Fruit fly (Drosophila melanogaster) whole organism, embryonic: ENCODE data around the gene mRpL10.

Experiments
- Ada2b ChIP-seq: fragments of 200-800 bp; sonication (Bioruptor generic); IDR thresholded peaks from 2 replicates; pipeline ENCODE4 v1.3.6; 2022; ENCODE audit warnings: missing biosample characterization, missing genetic modification characterization
- CG1024 ChIP-seq: fragments of 200-800 bp; sonication (Bioruptor generic); IDR thresholded peaks from 2 replicates; pipeline ENCODE4 v1.3.6; 2022; ENCODE audit warnings: missing biosample characterization, missing genetic modification characterization
- CG10366 ChIP-seq: fragments of 200-800 bp; sonication (Bioruptor generic); IDR thresholded peaks from 2 replicates; pipeline ENCODE4 v1.3.6; 2022; ENCODE audit warnings: missing biosample characterization, missing genetic modification characterization
- CG13287 ChIP-seq: fragments of 200-800 bp; sonication (Bioruptor generic); IDR thresholded peaks from 2 replicates; pipeline ENCODE4 v1.3.6; 2022; ENCODE audit warnings: missing biosample characterization, missing genetic modification characterization; ENCODE audit not compliant: partially characterized antibody
- CG16863 ChIP-seq: fragments of 200-800 bp; sonication (Bioruptor generic); optimal IDR thresholded peaks from 3 replicates; lab custom pipeline; 2016; ENCODE audit warnings: missing biosample characterization, missing genetic modification characterization
- CG17359 ChIP-seq: fragments of 200-800 bp; sonication (Bioruptor generic); optimal IDR thresholded peaks from 3 replicates; lab custom pipeline; 2018; ENCODE audit warnings: missing biosample characterization, mild to moderate bottlenecking, missing genetic modification characterization, moderate library complexity
- CG17385 ChIP-seq: fragments of 200-800 bp; sonication (Bioruptor generic); optimal IDR thresholded peaks from 3 replicates; lab custom pipeline; 2018; ENCODE audit warnings: missing biosample characterization, mild to moderate bottlenecking, missing genetic modification characterization
- CG2116 ChIP-seq: fragments of 200-800 bp; sonication (Bioruptor generic); optimal IDR thresholded peaks from 3 replicates; lab custom pipeline; 2018; ENCODE audit warnings: missing biosample characterization, mild to moderate bottlenecking, missing genetic modification characterization
- CG2129 ChIP-seq: fragments of 200-800 bp; sonication (Bioruptor generic); IDR thresholded peaks from 2 replicates; pipeline ENCODE4 v1.3.6; 2022; ENCODE audit warnings: missing biosample characterization, missing genetic modification characterization; ENCODE audit not compliant: partially characterized antibody
- CG42726 ChIP-seq: fragments of 200-800 bp; sonication (Bioruptor generic); IDR thresholded peaks from 2 replicates; pipeline ENCODE4 v1.3.6; 2022; ENCODE audit warnings: missing biosample characterization, missing genetic modification characterization; ENCODE audit not compliant: partially characterized antibody
- CG4404 ChIP-seq: fragments of 200-800 bp; sonication (Bioruptor generic); IDR thresholded peaks from 2 replicates; pipeline ENCODE4 v1.3.6; 2022; ENCODE audit warnings: missing biosample characterization, missing genetic modification characterization
- CG6254 ChIP-seq: fragments of 200-800 bp; sonication (Bioruptor generic); optimal IDR thresholded peaks from 3 replicates; lab custom pipeline; 2017; ENCODE audit warnings: mild to moderate bottlenecking, missing biosample characterization, missing genetic modification reagents, missing genetic modification characterization
- CG7271 ChIP-seq: fragments of 200-800 bp; sonication (Bioruptor generic); optimal IDR thresholded peaks from 2 replicates; lab custom pipeline; 2018; ENCODE audit warnings: missing biosample characterization, mild to moderate bottlenecking, missing genetic modification characterization, moderate library complexity
- CG8290 ChIP-seq, 3 experiments: fragments of 200-800 bp; sonication (Bioruptor generic); optimal IDR thresholded peaks; 2 replicates each; lab custom pipeline; 2016 to 2019; ENCODE audit warnings: missing biosample characterization in 3 of 3, missing genetic modification characterization in 3 of 3, mild to moderate bottlenecking in 2 of 3, moderate library complexity in 1 of 3
- CkIIα-i1 ChIP-seq: fragments of 200-800 bp; sonication (Bioruptor generic); IDR thresholded peaks from 2 replicates; pipeline ENCODE4 v1.3.6; 2022; ENCODE audit warnings: missing biosample characterization, missing genetic modification characterization
- CoRest ChIP-seq: fragments of 200-800 bp; sonication (Bioruptor generic); optimal IDR thresholded peaks from 3 replicates; lab custom pipeline; 2018; ENCODE audit warnings: missing biosample characterization, mild to moderate bottlenecking, missing genetic modification characterization, moderate library complexity
- Dref ChIP-seq: fragments of 200-800 bp; sonication (Bioruptor generic); IDR thresholded peaks from 2 replicates; pipeline ENCODE4 v1.3.6; 2022; ENCODE audit warnings: missing biosample characterization, missing genetic modification characterization
- Fer2 ChIP-seq: fragments of 200-800 bp; sonication (Bioruptor generic); optimal IDR thresholded peaks from 2 replicates; lab custom pipeline; 2018; ENCODE audit warnings: missing biosample characterization, mild to moderate bottlenecking, missing genetic modification characterization, moderate library complexity
- Gsc ChIP-seq: fragments of 200-800 bp; sonication (Bioruptor generic); IDR thresholded peaks from 2 replicates; pipeline ENCODE4 v1.3.6; 2022; ENCODE audit warnings: missing biosample characterization, missing genetic modification characterization
- HHEX ChIP-seq: fragments of 200-800 bp; sonication (Bioruptor generic); optimal IDR thresholded peaks from 3 replicates; lab custom pipeline; 2017; ENCODE audit warnings: missing biosample characterization, mild to moderate bottlenecking, missing genetic modification characterization, missing genetic modification reagents
- HLH3B ChIP-seq: fragments of 200-800 bp; sonication (Bioruptor generic); IDR thresholded peaks from 2 replicates; pipeline ENCODE4 v1.3.6; 2022; ENCODE audit warnings: missing biosample characterization, missing genetic modification characterization
- HLH4C ChIP-seq: fragments of 200-800 bp; sonication (Bioruptor generic); IDR thresholded peaks from 3 replicates; pipeline ENCODE4 v1.3.6; 2022; ENCODE audit warnings: missing biosample characterization, missing genetic modification characterization; ENCODE audit not compliant: partially characterized antibody
- HLH54F ChIP-seq: fragments of 200-800 bp; sonication (Bioruptor generic); optimal IDR thresholded peaks from 3 replicates; lab custom pipeline; 2016; ENCODE audit warnings: missing biosample characterization, missing genetic modification characterization
- HmgZ ChIP-seq: fragments of 200-800 bp; sonication (Bioruptor generic); optimal IDR thresholded peaks from 2 replicates; lab custom pipeline; 2018; ENCODE audit warnings: missing biosample characterization, mild to moderate bottlenecking, missing genetic modification characterization
- Lhr ChIP-seq: fragments of 200-800 bp; sonication (Bioruptor generic); optimal IDR thresholded peaks from 3 replicates; lab custom pipeline; 2017; ENCODE audit warnings: mild to moderate bottlenecking, missing biosample characterization, missing genetic modification reagents, missing genetic modification characterization
- Lim3 ChIP-seq: fragments of 200-800 bp; sonication (Bioruptor generic); IDR thresholded peaks from 2 replicates; pipeline ENCODE4 v1.3.6; 2022; ENCODE audit warnings: missing biosample characterization, missing genetic modification characterization
- Lpt ChIP-seq: fragments of >200 bp; optimal IDR thresholded peaks from 2 replicates; lab custom pipeline; 2018; ENCODE audit warnings: missing biosample characterization, missing genetic modification characterization
- NC2α ChIP-seq: fragments of 200-800 bp; sonication (Bioruptor generic); optimal IDR thresholded peaks from 2 replicates; lab custom pipeline; 2016; ENCODE audit warnings: missing biosample characterization, missing genetic modification characterization
- NK7.1 ChIP-seq: fragments of 200-800 bp; sonication (Bioruptor generic); optimal IDR thresholded peaks from 3 replicates; lab custom pipeline; 2016; ENCODE audit warnings: missing biosample characterization, missing genetic modification characterization
- Nf-YB ChIP-seq: fragments of 200-800 bp; sonication (Bioruptor generic); optimal IDR thresholded peaks from 3 replicates; lab custom pipeline; 2019; ENCODE audit warnings: missing biosample characterization, mild to moderate bottlenecking, missing genetic modification characterization, moderate library complexity
- Scr ChIP-seq: fragments of 200-800 bp; sonication (Bioruptor generic); IDR thresholded peaks from 2 replicates; pipeline ENCODE4 v1.3.6; 2022; ENCODE audit warnings: missing biosample characterization, missing genetic modification characterization; ENCODE audit not compliant: partially characterized antibody
- Spps ChIP-seq: fragments of 200-800 bp; sonication (Bioruptor generic); optimal IDR thresholded peaks from 2 replicates; lab custom pipeline; 2018; ENCODE audit warnings: missing biosample characterization, mild to moderate bottlenecking, missing genetic modification characterization
- ab ChIP-seq: fragments of 200-800 bp; sonication (Bioruptor generic); optimal IDR thresholded peaks from 2 replicates; lab custom pipeline; 2016; ENCODE audit warnings: missing biosample characterization, missing genetic modification characterization
- bcd ChIP-seq: fragments of 200-800 bp; sonication (Bioruptor generic); optimal IDR thresholded peaks from 2 replicates; lab custom pipeline; 2017; ENCODE audit warnings: missing biosample characterization, mild to moderate bottlenecking, missing genetic modification characterization
- ci ChIP-seq: fragments of 200-800 bp; sonication (Bioruptor generic); IDR thresholded peaks from 3 replicates; pipeline ENCODE4 v1.3.6; 2022; ENCODE audit warnings: missing biosample characterization, missing genetic modification characterization
- corto ChIP-seq: fragments of 200-800 bp; sonication (Bioruptor generic); optimal IDR thresholded peaks from 2 replicates; lab custom pipeline; 2016; ENCODE audit warnings: missing biosample characterization, mild to moderate bottlenecking, missing genetic modification characterization, moderate library complexity
- cwo ChIP-seq: fragments of 200-800 bp; sonication (Bioruptor generic); optimal IDR thresholded peaks from 3 replicates; lab custom pipeline; 2017; ENCODE audit warnings: missing biosample characterization, missing genetic modification characterization, mild to moderate bottlenecking, moderate library complexity, missing genetic modification reagents
- dm ChIP-seq: fragments of 200-800 bp; sonication (Bioruptor generic); optimal IDR thresholded peaks from 3 replicates; lab custom pipeline; 2016; ENCODE audit warnings: missing biosample characterization, missing genetic modification characterization
- dysf ChIP-seq: fragments of 200-800 bp; sonication (Bioruptor generic); IDR thresholded peaks from 3 replicates; pipeline ENCODE4 v1.3.6; 2022; ENCODE audit warnings: missing biosample characterization, missing genetic modification characterization
- fd64A ChIP-seq: fragments of 200-800 bp; sonication (Bioruptor generic); optimal IDR thresholded peaks from 3 replicates; lab custom pipeline; 2018; ENCODE audit warnings: missing biosample characterization, mild to moderate bottlenecking, missing genetic modification characterization
- fu2 ChIP-seq: fragments of 200-800 bp; sonication (Bioruptor generic); optimal IDR thresholded peaks from 2 replicates; lab custom pipeline; 2016; ENCODE audit warnings: missing biosample characterization, missing genetic modification characterization
- ken ChIP-seq: fragments of 200-800 bp; sonication (Bioruptor generic); IDR thresholded peaks from 3 replicates; pipeline ENCODE4 v1.3.6; 2022; ENCODE audit warnings: missing biosample characterization, missing genetic modification characterization
- klu ChIP-seq: fragments of 200-800 bp; sonication (Bioruptor generic); IDR thresholded peaks from 2 replicates; pipeline ENCODE4 v1.3.6; 2022; ENCODE audit warnings: missing biosample characterization, missing genetic modification characterization
- pzg ChIP-seq: fragments of 200-800 bp; sonication (Bioruptor generic); optimal IDR thresholded peaks from 3 replicates; lab custom pipeline; 2018; ENCODE audit warnings: missing biosample characterization, mild to moderate bottlenecking, missing genetic modification characterization, moderate library complexity
- ranshi ChIP-seq: fragments of 200-800 bp; sonication (Bioruptor generic); IDR thresholded peaks from 2 replicates; pipeline ENCODE4 v1.3.6; 2022; ENCODE audit warnings: missing biosample characterization, missing genetic modification characterization
- schlank ChIP-seq: fragments of 200-800 bp; sonication (Bioruptor generic); optimal IDR thresholded peaks from 2 replicates; lab custom pipeline; 2018; ENCODE audit warnings: missing biosample characterization, mild to moderate bottlenecking, missing genetic modification characterization
- sob ChIP-seq: fragments of 200-800 bp; sonication (Bioruptor generic); IDR thresholded peaks from 2 replicates; pipeline ENCODE4 v1.3.6; 2022; ENCODE audit warnings: missing biosample characterization, missing genetic modification characterization
- sqz ChIP-seq: fragments of 200-800 bp; sonication (Bioruptor generic); optimal IDR thresholded peaks from 3 replicates; lab custom pipeline; 2018; ENCODE audit warnings: missing biosample characterization, mild to moderate bottlenecking, missing genetic modification characterization
- tio ChIP-seq: fragments of 200-800 bp; sonication (Bioruptor generic); optimal IDR thresholded peaks from 2 replicates; lab custom pipeline; 2017; ENCODE audit warnings: missing biosample characterization, missing genetic modification characterization, inconsistent platforms
- vvl ChIP-seq: fragments of 200-800 bp; sonication (Bioruptor generic); IDR thresholded peaks from 2 replicates; pipeline ENCODE4 v1.3.6; 2022; ENCODE audit warnings: missing biosample characterization, missing genetic modification characterization

The mRpL10 gene

DNA sequence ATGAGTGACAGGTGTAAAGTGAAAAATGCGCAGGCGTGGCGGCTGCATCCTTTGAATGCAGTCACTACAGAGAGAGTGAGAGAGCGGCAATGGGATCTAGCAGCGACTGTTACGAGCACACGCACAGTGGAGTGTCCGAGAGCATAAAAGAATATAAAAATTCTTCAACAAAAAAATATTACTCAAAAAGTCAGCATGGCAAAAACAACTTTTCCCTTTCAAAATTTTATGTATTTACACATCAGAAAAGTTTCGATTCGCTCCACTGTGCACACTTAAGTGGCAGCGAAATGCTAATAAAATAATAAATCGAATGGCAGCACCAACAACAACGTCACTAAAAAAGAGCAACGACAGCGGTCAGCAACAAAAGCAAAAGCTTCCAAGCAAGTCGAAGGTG, 19.8 kb downstream of the mRpL10 start (continued):
- TF ChIP-seq NK7.1 (peak; percentile 80), CG10366 (peak; percentile 87), sqz (GFP tag; lab: Kevin White, UChicago) (peak; percentile 51), Lhr (peak; percentile 51), CG17359 (tag; lab: Kevin White, UChicago) (peak; percentile 88), HLH4C (GFP tag; lab: Robert Waterston, UW) (no peak), HLH3B (GFP tag; lab: Robert Waterston, UW) (peak; percentile 91), HmgZ (peak; percentile 45), schlank (tag; lab: Kevin White, UChicago) (peak; percentile 11), ab (GFP tag; lab: Kevin White, UChicago) (peak; percentile 63), Spps (peak; percentile 86), dm (GFP tag; lab: Kevin White, UChicago) (peak; percentile 69), Ada2b (peak; percentile 87), fd64A (peak; percentile 68), CG2129 (GFP tag; lab: Robert Waterston, UW) (no peak), CG17385 (GFP tag; lab: Kevin White, UChicago) (peak; percentile 78), CkIIα-i1 (no peak), bcd (GFP tag; lab: Kevin White, UChicago) (peak; percentile 83), vvl (peak; percentile 97), tio (GFP tag; lab: Kevin White, UChicago) (peak; percentile 85), Lpt (no peak), HHEX (GFP tag; lab: Kevin White, UChicago) (peak; percentile 74), ci (GFP tag; lab: Robert Waterston, UW) (peak; percentile 97), CG4404 (peak; percentile 83), HLH54F (GFP tag; lab: Kevin White, UChicago) (peak; percentile 68), Gsc (peak; percentile 76), CG7271 (tag; lab: Kevin White, UChicago) (peak; percentile 74), Scr (GFP tag; lab: Robert Waterston, UW) (no peak), CG1024 (peak; percentile 88), CG6254 (peak; percentile 91), dysf (GFP tag; lab: Robert Waterston, UW) (peak; percentile 86), corto (GFP tag; lab: Kevin White, UChicago) (peak; percentile 77), CG42726 (GFP tag; lab: Robert Waterston, UW) (no peak), Fer2 (no peak), CG16863 (GFP tag; lab: Kevin White, UChicago) (peak; percentile 89), ranshi (GFP tag; lab: Robert Waterston, UW) (peak; percentile 87), ken (GFP tag; lab: Robert Waterston, UW) (peak; percentile 90), Dref (GFP tag; lab: Robert Waterston, UW) (no peak), fu2 (peak; percentile 53), CG8290 (GFP tag; optimal IDR thresholded peaks at IDR 0.05; lab: Kevin White, UChicago) (peak; percentile 49), CG8290 (tag; optimal IDR thresholded peaks at IDR 0.05; lab: Kevin White, UChicago) (peak in 1 of 2 experiments; percentile 24), CG2116 (GFP tag; lab: Kevin White, UChicago) (peak; percentile 53), cwo (GFP tag; lab: Kevin White, UChicago) (peak; percentile 54), pzg (GFP tag; lab: Kevin White, UChicago) (no peak), sob (GFP tag; lab: Robert Waterston, UW) (peak; percentile 83), NC2α (peak; percentile 78), Nf-YB (GFP tag; lab: Kevin White, UChicago) (peak; percentile 61), Lim3 (GFP tag; lab: Robert Waterston, UW) (0 out of 2 replicates have a peak, but pooled peaks have one; percentile 16), CG13287 (GFP tag; lab: Robert Waterston, UW) (no peak), klu (GFP tag; lab: Robert Waterston, UW) (peak; percentile 71), CoRest (peak; percentile 78)
